Worm (Caenorhabditis elegans) whole organism, L4 larva: ENCODE measurements around the gene algn-5.
"Not testable (repeated sequence)": the region's sequence is repeated elsewhere in the genome, so short reads cannot be mapped to it uniquely, and the experiment has no call there.

Experiments
- D1046.2 ChIP-seq: fragments of 200-800 bp; sonication (Bioruptor generic); IDR thresholded peaks from 2 replicates; pipeline ENCODE4 v1.3.6; 2022; ENCODE audit warnings: missing genetic modification characterization, missing compliant biosample characterization
- F10B5.3 ChIP-seq: sonication (generic microtip); optimal IDR thresholded peaks from 2 replicates; lab custom pipeline; 2016; ENCODE audit warnings: mild to moderate bottlenecking, missing genetic modification characterization, missing compliant biosample characterization
- T20F7.1 ChIP-seq: fragments of 200-800 bp; sonication (Bioruptor generic); optimal IDR thresholded peaks from 2 replicates; lab custom pipeline; 2018; ENCODE audit warnings: mild to moderate bottlenecking, missing genetic modification characterization, missing compliant biosample characterization
- Y105C5A.15 ChIP-seq: fragments of 200-800 bp; sonication (Bioruptor generic); IDR thresholded peaks from 2 replicates; pipeline ENCODE4 v1.3.6; 2022; ENCODE audit warnings: missing genetic modification characterization, missing compliant biosample characterization
- Y75B8A.6 ChIP-seq: fragments of 200-800 bp; sonication (Bioruptor generic); IDR thresholded peaks from 2 replicates; pipeline ENCODE4 v1.3.6; 2022; ENCODE audit warnings: missing genetic modification reagents, missing genetic modification characterization, missing compliant biosample characterization
- ZK546.5 ChIP-seq, 2 experiments: sonication (generic microtip); optimal IDR thresholded peaks; 2 replicates each; lab custom pipeline; 2017; ENCODE audit warnings: missing biosample characterization in 2 of 2, missing genetic modification characterization in 2 of 2
- aha-1 ChIP-seq: fragments of 150-350 bp; peaks from one replicate; lab custom pipeline; 2014; ENCODE audit warnings: missing biosample characterization, missing genetic modification characterization
- ceh-28 ChIP-seq: fragments of 150-350 bp; optimal IDR thresholded peaks from 2 replicates; lab custom pipeline; 2014; ENCODE audit warnings: missing biosample characterization, missing genetic modification reagents, missing genetic modification characterization
- ceh-82 ChIP-seq: sonication (generic microtip); optimal IDR thresholded peaks from 2 replicates; lab custom pipeline; 2017; ENCODE audit warnings: missing biosample characterization, missing genetic modification characterization
- ces-1 ChIP-seq: fragments of 150-350 bp; sonication (generic microtip); optimal IDR thresholded peaks from 4 replicates; lab custom pipeline; 2014; ENCODE audit warnings: missing biosample characterization, missing genetic modification reagents, missing genetic modification characterization
- ctbp-1 ChIP-seq: fragments of 200-800 bp; sonication (Bioruptor generic); IDR thresholded peaks from 2 replicates; pipeline ENCODE4 v1.3.6; 2022; ENCODE audit warnings: missing genetic modification reagents, missing genetic modification characterization, missing compliant biosample characterization
- daf-19 ChIP-seq: fragments of 200-800 bp; sonication (Bioruptor generic); conservative IDR thresholded peaks from 2 replicates; pipeline ENCODE4 v1.3.6; 2022; ENCODE audit warnings: missing genetic modification characterization, missing compliant biosample characterization
- daf-8 ChIP-seq: fragments of 200-800 bp; sonication (Bioruptor generic); IDR thresholded peaks from 2 replicates; pipeline ENCODE4 v1.3.6; 2022; ENCODE audit warnings: missing genetic modification characterization, missing compliant biosample characterization
- egl-27 ChIP-seq: sonication (generic microtip); optimal IDR thresholded peaks from 3 replicates; lab custom pipeline; 2017; ENCODE audit warnings: missing biosample characterization, missing genetic modification reagents, missing genetic modification characterization
- fkh-10 ChIP-seq: fragments of 150-350 bp; optimal IDR thresholded peaks from 2 replicates; lab custom pipeline; 2014; ENCODE audit warnings: missing biosample characterization, missing genetic modification reagents, missing genetic modification characterization
- fos-1 ChIP-seq: fragments of 150-350 bp; optimal IDR thresholded peaks from 2 replicates; lab custom pipeline; 2014; ENCODE audit warnings: missing biosample characterization, missing genetic modification characterization
- gei-8 ChIP-seq: fragments of 200-800 bp; sonication (Bioruptor generic); optimal IDR thresholded peaks from 2 replicates; lab custom pipeline; 2018; ENCODE audit warnings: mild to moderate bottlenecking, missing genetic modification characterization, missing compliant biosample characterization
- hlh-30 ChIP-seq: sonication (generic microtip); optimal IDR thresholded peaks from 2 replicates; lab custom pipeline; 2017; ENCODE audit warnings: antibody characterized with exemption, mild to moderate bottlenecking, missing genetic modification characterization, missing compliant biosample characterization; ENCODE audit not compliant: insufficient read depth
- jun-1 ChIP-seq: fragments of 150-350 bp; optimal IDR thresholded peaks from 2 replicates; lab custom pipeline; 2014; ENCODE audit warnings: missing biosample characterization, missing genetic modification reagents, missing genetic modification characterization
- lin-38 ChIP-seq: fragments of 200-800 bp; sonication (Bioruptor generic); IDR thresholded peaks from 2 replicates; pipeline ENCODE4 v1.3.6; 2022; ENCODE audit warnings: missing genetic modification reagents, missing genetic modification characterization, missing compliant biosample characterization
- lin-39 ChIP-seq: fragments of 150-350 bp; optimal IDR thresholded peaks from 2 replicates; lab custom pipeline; 2014; ENCODE audit warnings: missing biosample characterization, missing genetic modification reagents, missing genetic modification characterization
- lsy-2 ChIP-seq, 2 experiments: fragments of 150-350 bp in 1 of 2; sonication (generic microtip) in 1 of 2; optimal IDR thresholded peaks; 2 replicates each; lab custom pipeline; 2014 to 2017; ENCODE audit warnings: missing biosample characterization in 2 of 2, missing genetic modification characterization in 2 of 2
- mdt-29 ChIP-seq: fragments of 200-800 bp; sonication (Bioruptor generic); IDR thresholded peaks from 2 replicates; pipeline ENCODE4 v1.3.6; 2022; ENCODE audit warnings: missing genetic modification reagents, missing genetic modification characterization, missing compliant biosample characterization
- nhr-10 ChIP-seq: fragments of 150-350 bp; optimal IDR thresholded peaks from 2 replicates; lab custom pipeline; 2014; ENCODE audit warnings: missing biosample characterization, missing genetic modification characterization
- nhr-102 ChIP-seq: sonication (generic microtip); optimal IDR thresholded peaks from 2 replicates; lab custom pipeline; 2016; ENCODE audit warnings: mild to moderate bottlenecking, missing genetic modification characterization, moderate library complexity, missing compliant biosample characterization
- nhr-111 ChIP-seq: fragments of 200-800 bp; sonication (Bioruptor generic); optimal IDR thresholded peaks from 2 replicates; lab custom pipeline; 2018; ENCODE audit warnings: mild to moderate bottlenecking, missing genetic modification characterization, missing compliant biosample characterization
- sdz-12 ChIP-seq: fragments of 200-800 bp; sonication (Bioruptor generic); optimal IDR thresholded peaks from 2 replicates; lab custom pipeline; 2018; ENCODE audit warnings: mild to moderate bottlenecking, missing genetic modification characterization, missing compliant biosample characterization
- set-16 ChIP-seq: fragments of 200-800 bp; sonication (Bioruptor generic); IDR thresholded peaks from 2 replicates; pipeline ENCODE4 v1.3.6; 2022; ENCODE audit warnings: missing genetic modification reagents, missing genetic modification characterization, missing compliant biosample characterization
- skn-1 ChIP-seq: fragments of 150-350 bp; optimal IDR thresholded peaks from 2 replicates; lab custom pipeline; 2014; ENCODE audit warnings: missing biosample characterization, missing genetic modification characterization
- tag-97 ChIP-seq: fragments of 200-800 bp; sonication (Bioruptor generic); IDR thresholded peaks from 2 replicates; pipeline ENCODE4 v1.3.6; 2022; ENCODE audit warnings: missing genetic modification characterization, missing compliant biosample characterization
- unc-62 ChIP-seq, 3 experiments: fragments of 150-350 bp in 1 of 3; sonication (generic microtip); optimal IDR thresholded peaks in 2 of 3; peaks in 1 of 3; 1 replicate in 1 of 3; 2 replicates in 2 of 3; lab custom pipeline; 2014 to 2017; ENCODE audit warnings: missing biosample characterization in 3 of 3, missing genetic modification characterization in 3 of 3, missing genetic modification reagents in 3 of 3, missing genotype in 1 of 3
- vab-7 ChIP-seq: fragments of 200-800 bp; sonication (Bioruptor generic); IDR thresholded peaks from 2 replicates; pipeline ENCODE4 v1.3.6; 2022; ENCODE audit warnings: missing genetic modification reagents, missing genetic modification characterization, missing compliant biosample characterization
- zag-1 ChIP-seq: fragments of 150-350 bp; optimal IDR thresholded peaks from 2 replicates; lab custom pipeline; 2014; ENCODE audit warnings: missing biosample characterization, missing genetic modification characterization

algn-5 gene

ce11 chrV:4194587-4195211 is 678 bp upstream of the algn-5 start, which contains the start of gene Y45G5AM.9 (continued):
- TF ChIP-seq sdz-12 (GFP tag; lab: Kevin White, UChicago) (no peak), jun-1 (tag; lab: Kevin White, UChicago) (no peak), ceh-28 (peak; percentile 73), Y75B8A.6 (GFP tag; lab: Robert Waterston, UW) (no peak)

ce11 chrV:4199185-4199584 is 3.8 kb downstream of the algn-5 start, which contains the start of gene rpac-40:
Gene rpac-40, plus strand, starts transcription at chrV:4199485.
- TF ChIP-seq T20F7.1 (GFP tag; lab: Kevin White, UChicago) = no peak
- no peak for TF ChIP-seq fkh-10 (GFP tag; lab: Kevin White, UChicago)
- TF ChIP-seq daf-19 = no peak
- TF ChIP-seq D1046.2 = no peak
- no peak for TF ChIP-seq nhr-10 (tag; lab: Kevin White, UChicago)
- no peak for TF ChIP-seq nhr-111 (GFP tag; lab: Kevin White, UChicago)
- TF ChIP-seq skn-1 (tag; lab: Kevin White, UChicago) = no peak
- TF ChIP-seq zag-1 (tag; lab: Kevin White, UChicago) = no peak
- TF ChIP-seq set-16 = no peak
- no peak for TF ChIP-seq nhr-102 (tag; lab: Kevin White, UChicago)
- no peak for TF ChIP-seq vab-7 (GFP tag; lab: Robert Waterston, UW)
- no peak for TF ChIP-seq ceh-82 (tag; lab: Kevin White, UChicago)
- no peak for TF ChIP-seq Y75B8A.6 (GFP tag; lab: Robert Waterston, UW)
- no peak for TF ChIP-seq lin-39 (tag; lab: Kevin White, UChicago)

ce11 chrV:4204421-4204820 is 9.0 kb downstream of the algn-5 start, which contains the start of gene H43I07.1:
Gene H43I07.1, plus strand, starts transcription at chrV:4204721.
- TF ChIP-seq Y105C5A.15 (no peak), lin-39 (tag; lab: Kevin White, UChicago) (no peak), mdt-29 (no peak), lin-38 (GFP tag; lab: Robert Waterston, UW) (no peak), hlh-30 (tag; lab: Kevin White, UChicago) (no peak), egl-27 (tag; lab: Kevin White, UChicago) (no peak)

- TF ChIP-seq set-16 (no peak), ctbp-1 (GFP tag; lab: Robert Waterston, UW) (0 out of 2 replicates have a peak, but pooled peaks have one; percentile 25), ces-1 (GFP tag; lab: Kevin White, UChicago) (peak; percentile 31), lsy-2 (tag; optimal IDR thresholded peaks at IDR 0.05; lab: Kevin White, UChicago) (no peak), fkh-10 (GFP tag; lab: Kevin White, UChicago) (peak; percentile 91), aha-1 (tag; lab: Kevin White, UChicago) (peak; percentile 20), fos-1 (no peak)
Observed at ce11 chrV:4211521-4211920, 16.1 kb downstream of the algn-5 start.

- not testable (repeated sequence) for TF ChIP-seq F10B5.3; daf-8 (GFP tag; lab: Robert Waterston, UW); jun-1 (tag; lab: Kevin White, UChicago)
Observed at ce11 chrV:4215856-4216255, 20.5 kb downstream of the algn-5 start, which contains the start of gene H43I07.4. Gene H43I07.4, plus strand, starts transcription at chrV:4216156.

ce11 chrV:4216902-4217301 is 21.5 kb downstream of the algn-5 start:
- TF ChIP-seq unc-62 (GFP tag; optimal IDR thresholded peaks at IDR 0.05 in 1 of 2; lab: Kevin White, UChicago) (peak in 1 of 2 experiments; percentile 90), unc-62 (tag; optimal IDR thresholded peaks at IDR 0.05; lab: Kevin White, UChicago) (no peak), gei-8 (no peak), ZK546.5 (tag; optimal IDR thresholded peaks at IDR 0.05; lab: Kevin White, UChicago) (no peak), vab-7 (GFP tag; lab: Robert Waterston, UW) (no peak), tag-97 (no peak)
- TF ChIP-seq, all 104 proteins: peak for 1
